Fruit fly (Drosophila melanogaster) whole organism, embryonic: Measurements from ENCODE around the gene Hsdl2.

Experiments used
- Adf1 ChIP-seq: fragments of 200-800 bp; sonication (Bioruptor generic); IDR thresholded peaks from 2 replicates; pipeline ENCODE4 v1.3.6; 2022; ENCODE audit warnings: missing biosample characterization, missing genetic modification characterization
- Atf6 ChIP-seq: fragments of 200-800 bp; sonication (Bioruptor generic); IDR thresholded peaks from 2 replicates; pipeline ENCODE4 v1.3.6; 2022; ENCODE audit warnings: missing biosample characterization, missing genetic modification characterization
- B-H1 ChIP-seq: fragments of 200-800 bp; sonication (Bioruptor generic); IDR thresholded peaks from 3 replicates; pipeline ENCODE4 v1.3.6; 2022; ENCODE audit warnings: missing biosample characterization, missing genetic modification characterization
- CG11723 ChIP-seq: fragments of 200-800 bp; sonication (Bioruptor generic); optimal IDR thresholded peaks from 2 replicates; lab custom pipeline; 2017; ENCODE audit warnings: missing biosample characterization, mild to moderate bottlenecking, missing genetic modification characterization
- CG12299 ChIP-seq: fragments of 200-800 bp; sonication (Bioruptor generic); optimal IDR thresholded peaks from 2 replicates; lab custom pipeline; 2018; ENCODE audit warnings: missing biosample characterization, mild to moderate bottlenecking, missing genetic modification characterization
- CG12391 ChIP-seq: fragments of 200-800 bp; sonication (Bioruptor generic); optimal IDR thresholded peaks from 3 replicates; lab custom pipeline; 2018; ENCODE audit warnings: missing biosample characterization, mild to moderate bottlenecking, missing genetic modification characterization, moderate library complexity
- CG13424 ChIP-seq: fragments of 200-800 bp; sonication (Bioruptor generic); optimal IDR thresholded peaks from 2 replicates; lab custom pipeline; 2019; ENCODE audit warnings: missing biosample characterization, mild to moderate bottlenecking, missing genetic modification characterization, moderate library complexity
- CG14710 ChIP-seq: fragments of 200-800 bp; sonication (Bioruptor generic); optimal IDR thresholded peaks from 3 replicates; lab custom pipeline; 2019; ENCODE audit warnings: missing biosample characterization, mild to moderate bottlenecking, missing genetic modification characterization, moderate library complexity
- CG15479 ChIP-seq: fragments of 200-800 bp; sonication (Bioruptor generic); optimal IDR thresholded peaks from 3 replicates; lab custom pipeline; 2019; ENCODE audit warnings: missing biosample characterization, mild to moderate bottlenecking, missing genetic modification characterization, moderate library complexity
- CG15514 ChIP-seq: fragments of 200-800 bp; sonication (Bioruptor generic); optimal IDR thresholded peaks from 3 replicates; lab custom pipeline; 2017; ENCODE audit warnings: missing biosample characterization, missing genetic modification characterization, mild to moderate bottlenecking, moderate library complexity, missing genetic modification reagents
- CG18619 ChIP-seq: fragments of 200-800 bp; sonication (Bioruptor generic); optimal IDR thresholded peaks from 3 replicates; lab custom pipeline; 2017; ENCODE audit warnings: missing biosample characterization, mild to moderate bottlenecking, missing genetic modification characterization
- CG34422 ChIP-seq: fragments of 200-800 bp; sonication (Bioruptor generic); IDR thresholded peaks from 3 replicates; pipeline ENCODE4 v1.3.6; 2022; ENCODE audit warnings: missing biosample characterization, missing genetic modification characterization
- CG3838 ChIP-seq: fragments of 200-800 bp; sonication (Bioruptor generic); optimal IDR thresholded peaks from 3 replicates; lab custom pipeline; 2016; ENCODE audit warnings: missing biosample characterization, missing genetic modification characterization
- CG4707 ChIP-seq: fragments of 200-800 bp; sonication (Bioruptor generic); optimal IDR thresholded peaks from 2 replicates; lab custom pipeline; 2018; ENCODE audit warnings: missing biosample characterization, mild to moderate bottlenecking, missing genetic modification characterization, moderate library complexity
- CG5180 ChIP-seq: fragments of 200-800 bp; sonication (Bioruptor generic); optimal IDR thresholded peaks from 3 replicates; lab custom pipeline; 2017; ENCODE audit warnings: missing biosample characterization, missing genetic modification characterization, mild to moderate bottlenecking, moderate library complexity, missing genetic modification reagents
- CG5953 ChIP-seq: fragments of 200-800 bp; sonication (Bioruptor generic); IDR thresholded peaks from 2 replicates; pipeline ENCODE4 v1.3.6; 2022; ENCODE audit warnings: missing biosample characterization, missing genetic modification characterization
- CG8281 ChIP-seq: fragments of 200-800 bp; sonication (Bioruptor generic); optimal IDR thresholded peaks from 2 replicates; lab custom pipeline; 2018; ENCODE audit warnings: missing biosample characterization, mild to moderate bottlenecking, missing genetic modification characterization, moderate library complexity
- CG9817 ChIP-seq: fragments of 200-800 bp; sonication (Bioruptor generic); optimal IDR thresholded peaks from 2 replicates; lab custom pipeline; 2018; ENCODE audit warnings: missing biosample characterization, mild to moderate bottlenecking, missing genetic modification characterization, moderate library complexity
- CoRest ChIP-seq: fragments of 200-800 bp; sonication (Bioruptor generic); optimal IDR thresholded peaks from 3 replicates; lab custom pipeline; 2018; ENCODE audit warnings: missing biosample characterization, mild to moderate bottlenecking, missing genetic modification characterization, moderate library complexity
- Ets65A ChIP-seq: fragments of 200-800 bp; sonication (Bioruptor generic); peaks from one replicate; lab custom pipeline; 2016; ENCODE audit warnings: missing biosample characterization, missing genetic modification characterization
- Hsf ChIP-seq: fragments of 200-800 bp; sonication (Bioruptor generic); optimal IDR thresholded peaks from 3 replicates; lab custom pipeline; 2016; ENCODE audit warnings: missing biosample characterization, missing genetic modification characterization
- MESR4 ChIP-seq: fragments of 200-800 bp; sonication (Bioruptor generic); optimal IDR thresholded peaks from 2 replicates; lab custom pipeline; 2018; ENCODE audit warnings: missing biosample characterization, mild to moderate bottlenecking, missing genetic modification characterization, moderate library complexity
- Med ChIP-seq: fragments of 200-800 bp; sonication (Bioruptor generic); peaks from one replicate; lab custom pipeline; 2016; ENCODE audit warnings: missing biosample characterization, missing genetic modification characterization, mild to moderate bottlenecking, inconsistent platforms, moderate library complexity
- Meics ChIP-seq: fragments of 200-800 bp; sonication (Bioruptor generic); optimal IDR thresholded peaks from 2 replicates; lab custom pipeline; 2017; ENCODE audit warnings: missing biosample characterization, mild to moderate bottlenecking, missing genetic modification characterization
- NC2α ChIP-seq: fragments of 200-800 bp; sonication (Bioruptor generic); optimal IDR thresholded peaks from 2 replicates; lab custom pipeline; 2016; ENCODE audit warnings: missing biosample characterization, missing genetic modification characterization
- Tbp ChIP-seq: fragments of >200 bp; optimal IDR thresholded peaks from 2 replicates; lab custom pipeline; 2018; ENCODE audit warnings: missing biosample characterization, missing genetic modification characterization
- Trl ChIP-seq, 3 experiments: fragments of >200 bp in 2 of 3; fragments of 200-800 bp in 1 of 3; sonication (Bioruptor generic) in 1 of 3; optimal IDR thresholded peaks; 2 replicates in 1 of 3; 3 replicates in 2 of 3; lab custom pipeline; 2016 to 2017; ENCODE audit warnings: missing biosample characterization in 1 of 3, missing genetic modification characterization in 1 of 3
- Vsx1 ChIP-seq: fragments of 200-800 bp; sonication (Bioruptor generic); optimal IDR thresholded peaks from 2 replicates; lab custom pipeline; 2017; ENCODE audit warnings: missing biosample characterization, mild to moderate bottlenecking, missing genetic modification characterization, missing genetic modification reagents
- amos ChIP-seq: fragments of 200-800 bp; sonication (Bioruptor generic); IDR thresholded peaks from 2 replicates; pipeline ENCODE4 v1.3.6; 2022; ENCODE audit warnings: missing biosample characterization, missing genetic modification characterization; ENCODE audit not compliant: partially characterized antibody
- cg ChIP-seq: fragments of 200-800 bp; sonication (Bioruptor generic); optimal IDR thresholded peaks from 3 replicates; lab custom pipeline; 2019; ENCODE audit warnings: missing biosample characterization, mild to moderate bottlenecking, missing genetic modification characterization, moderate library complexity
- chn ChIP-seq: fragments of 200-800 bp; sonication (Bioruptor generic); optimal IDR thresholded peaks from 2 replicates; lab custom pipeline; 2016; ENCODE audit warnings: missing biosample characterization, missing genetic modification characterization
- ci ChIP-seq: fragments of 200-800 bp; sonication (Bioruptor generic); IDR thresholded peaks from 3 replicates; pipeline ENCODE4 v1.3.6; 2022; ENCODE audit warnings: missing biosample characterization, missing genetic modification characterization
- crol ChIP-seq: fragments of 200-800 bp; sonication (Bioruptor generic); IDR thresholded peaks from 2 replicates; pipeline ENCODE4 v1.3.6; 2022; ENCODE audit warnings: missing biosample characterization, missing genetic modification characterization
- da ChIP-seq: fragments of 200-800 bp; sonication (Bioruptor generic); optimal IDR thresholded peaks from 2 replicates; lab custom pipeline; 2016; ENCODE audit warnings: missing biosample characterization, missing genetic modification characterization
- dysf ChIP-seq: fragments of 200-800 bp; sonication (Bioruptor generic); IDR thresholded peaks from 3 replicates; pipeline ENCODE4 v1.3.6; 2022; ENCODE audit warnings: missing biosample characterization, missing genetic modification characterization
- fru ChIP-seq: fragments of >200 bp; optimal IDR thresholded peaks from 2 replicates; lab custom pipeline; 2017
- fu2 ChIP-seq: fragments of 200-800 bp; sonication (Bioruptor generic); optimal IDR thresholded peaks from 2 replicates; lab custom pipeline; 2016; ENCODE audit warnings: missing biosample characterization, missing genetic modification characterization
- h ChIP-seq: fragments of >200 bp; optimal IDR thresholded peaks from 2 replicates; lab custom pipeline; 2017
- kay ChIP-seq: fragments of 200-800 bp; sonication (Bioruptor generic); optimal IDR thresholded peaks from 2 replicates; lab custom pipeline; 2016; ENCODE audit warnings: missing biosample characterization, missing genetic modification characterization
- lilli ChIP-seq: fragments of 200-800 bp; sonication (Bioruptor generic); optimal IDR thresholded peaks from 3 replicates; lab custom pipeline; 2016; ENCODE audit warnings: missing biosample characterization, missing genetic modification characterization
- mirr ChIP-seq: fragments of 200-800 bp; sonication (Bioruptor generic); optimal IDR thresholded peaks from 3 replicates; lab custom pipeline; 2018; ENCODE audit warnings: missing biosample characterization, mild to moderate bottlenecking, missing genetic modification characterization
- nerfin-2 ChIP-seq: fragments of 200-800 bp; sonication (Bioruptor generic); IDR thresholded peaks from 2 replicates; pipeline ENCODE4 v1.3.6; 2022; ENCODE audit warnings: missing biosample characterization, missing genetic modification characterization; ENCODE audit not compliant: partially characterized antibody
- onecut ChIP-seq: fragments of 200-800 bp; sonication (Bioruptor generic); IDR thresholded peaks from 2 replicates; pipeline ENCODE4 v1.3.6; 2022; ENCODE audit warnings: missing biosample characterization, missing genetic modification characterization
- pita ChIP-seq: fragments of 200-800 bp; sonication (Bioruptor generic); optimal IDR thresholded peaks from 2 replicates; lab custom pipeline; 2017; ENCODE audit warnings: missing biosample characterization, mild to moderate bottlenecking, missing genetic modification characterization
- sd ChIP-seq: fragments of 200-800 bp; sonication (Bioruptor generic); optimal IDR thresholded peaks from 3 replicates; lab custom pipeline; 2018; ENCODE audit warnings: missing biosample characterization, mild to moderate bottlenecking, missing genetic modification characterization, moderate library complexity
- sna ChIP-seq: fragments of 200-800 bp; sonication (Bioruptor generic); IDR thresholded peaks from 2 replicates; pipeline ENCODE4 v1.3.6; 2022; ENCODE audit warnings: missing biosample characterization, missing genetic modification characterization; ENCODE audit not compliant: partially characterized antibody
- sr ChIP-seq: fragments of 200-800 bp; sonication (Bioruptor generic); IDR thresholded peaks from 3 replicates; pipeline ENCODE4 v1.3.6; 2022; ENCODE audit warnings: missing biosample characterization, missing genetic modification characterization
- ssp ChIP-seq: fragments of 200-800 bp; sonication (Bioruptor generic); IDR thresholded peaks from 2 replicates; pipeline ENCODE4 v1.3.6; 2022; ENCODE audit warnings: missing biosample characterization, missing genetic modification characterization
- stc ChIP-seq: fragments of 200-800 bp; sonication (Bioruptor generic); IDR thresholded peaks from 2 replicates; pipeline ENCODE4 v1.3.6; 2022; ENCODE audit warnings: missing biosample characterization, missing genetic modification characterization
- sug ChIP-seq: fragments of 200-800 bp; optimal IDR thresholded peaks from 2 replicates; lab custom pipeline; 2019; ENCODE audit warnings: missing biosample characterization, mild to moderate bottlenecking, missing genetic modification characterization, moderate library complexity
- z ChIP-seq: fragments of 200-800 bp; sonication (Bioruptor generic); IDR thresholded peaks from 3 replicates; pipeline ENCODE4 v1.3.6; 2022; ENCODE audit warnings: missing biosample characterization, missing genetic modification characterization

Gene Hsdl2

DNA sequence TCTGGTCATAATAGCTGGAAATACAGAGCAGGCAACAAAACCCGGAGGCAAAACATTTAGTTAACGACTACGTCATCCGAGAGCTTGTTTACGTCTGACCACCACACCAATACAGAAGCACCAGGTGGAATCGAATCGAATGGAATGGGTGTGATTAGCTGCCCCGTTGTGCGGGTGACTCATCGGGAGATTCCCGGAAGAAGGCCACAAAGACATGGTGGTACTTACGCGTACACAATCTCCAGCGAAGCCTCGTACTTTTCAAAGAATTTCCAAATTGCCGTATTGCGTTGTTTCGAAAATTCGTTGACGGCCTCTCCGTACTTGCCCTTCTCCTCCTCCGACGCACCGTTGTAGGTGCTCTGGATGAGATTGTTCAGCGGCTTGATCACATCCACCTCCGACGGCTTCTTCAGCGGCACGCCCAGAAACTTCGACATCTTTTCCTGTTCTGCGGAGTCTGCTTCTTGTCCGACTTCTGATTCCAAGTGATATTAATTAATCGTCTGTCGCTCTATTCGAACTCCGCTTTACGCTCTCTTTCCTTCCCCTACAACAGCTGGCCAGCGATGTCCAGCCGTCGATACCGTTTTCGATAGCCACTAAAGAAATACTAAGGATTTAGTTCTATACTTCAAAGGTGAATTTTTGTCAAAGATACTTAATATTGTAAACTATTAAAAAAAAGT lies 22.4 kb downstream of the Hsdl2 start, which contains the start of gene ALiX:
Gene ALiX (minus strand): TSS at position 571 of the 689 bp plus-strand sequence.
- peak in 1 of 2 experiments; percentile 48 for TF ChIP-seq Trl (optimal IDR thresholded peaks at IDR 0.05; lab: Kevin White, UChicago)
- no peak for TF ChIP-seq Trl (GFP tag; optimal IDR thresholded peaks at IDR 0.05; lab: Kevin White, UChicago)
- peak; percentile 78 for TF ChIP-seq crol (GFP tag; lab: Robert Waterston, UW)
- TF ChIP-seq sug = peak; percentile 10
- no peak for TF ChIP-seq Adf1 (GFP tag; lab: Robert Waterston, UW)
- TF ChIP-seq Vsx1 = peak; percentile 42
- TF ChIP-seq amos (GFP tag; lab: Robert Waterston, UW) = no peak
- 0 out of 2 replicates have a peak, but pooled peaks have one; percentile 15 for TF ChIP-seq Atf6 (GFP tag; lab: Robert Waterston, UW)
- peak; percentile 26 for TF ChIP-seq CG12391 (tag; lab: Kevin White, UChicago)
- TF ChIP-seq Tbp (GFP tag; lab: Kevin White, UChicago) = no peak
- peak; percentile 47 for TF ChIP-seq cg (GFP tag; lab: Kevin White, UChicago)
- no peak for TF ChIP-seq CG15479 (GFP tag; lab: Kevin White, UChicago)
- no peak for TF ChIP-seq CG11723
- TF ChIP-seq CG5953 (GFP tag; lab: Robert Waterston, UW) = peak; percentile 31; the same call in 1 of the 2 replicates
- TF ChIP-seq chn (GFP tag; lab: Kevin White, UChicago) = no peak
- TF ChIP-seq h (lab: Kevin White, UChicago) = no peak
- 0 out of 3 replicates have a peak, but pooled peaks have one; percentile 28 for TF ChIP-seq CG34422 (GFP tag; lab: Robert Waterston, UW)
- 0 out of 2 replicates have a peak, but pooled peaks have one; percentile 20 for TF ChIP-seq stc (GFP tag; lab: Robert Waterston, UW)
- peak; percentile 53 for TF ChIP-seq Med
- TF ChIP-seq Meics (GFP tag; lab: Kevin White, UChicago) = no peak
- TF ChIP-seq onecut (GFP tag; lab: Robert Waterston, UW) = no peak
- no peak for TF ChIP-seq fru (lab: Kevin White, UChicago)
- TF ChIP-seq CG13424 = no peak
- no peak for TF ChIP-seq Ets65A (GFP tag; lab: Kevin White, UChicago)
- TF ChIP-seq sna (GFP tag; lab: Robert Waterston, UW) = 0 out of 2 replicates have a peak, but pooled peaks have one; percentile 27
- peak; percentile 1 for TF ChIP-seq CoRest
- peak; percentile 23 for TF ChIP-seq MESR4 (GFP tag; lab: Kevin White, UChicago)
- TF ChIP-seq lilli (GFP tag; lab: Kevin White, UChicago) = peak; percentile 2
- peak; percentile 8 for TF ChIP-seq CG12299 (tag; lab: Kevin White, UChicago)
- no peak for TF ChIP-seq pita (GFP tag; lab: Kevin White, UChicago)
- no peak for TF ChIP-seq B-H1
- TF ChIP-seq ssp (GFP tag; lab: Robert Waterston, UW) = no peak
- TF ChIP-seq kay (GFP tag; lab: Kevin White, UChicago) = peak; percentile 67
- TF ChIP-seq ci (GFP tag; lab: Robert Waterston, UW) = 0 out of 3 replicates have a peak, but pooled peaks have one; percentile 51
- TF ChIP-seq fu2 = no peak

DNA sequence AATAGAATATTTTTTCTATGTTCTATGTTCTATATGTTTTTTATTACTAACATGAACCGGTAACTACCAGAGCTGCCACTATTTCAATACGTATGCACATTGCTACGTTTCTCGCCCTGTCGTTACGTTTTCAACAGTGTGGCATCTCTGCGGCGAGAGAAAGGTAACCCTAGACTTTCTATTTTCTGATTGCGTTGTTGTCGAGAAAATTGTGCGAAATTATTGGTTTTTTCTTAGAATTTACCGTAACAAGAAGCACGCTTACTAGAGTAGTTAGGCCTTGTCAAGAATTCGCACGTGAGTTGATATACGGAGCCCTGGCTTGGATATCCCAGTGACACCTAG lies 22.9 kb downstream of the Hsdl2 start, which contains the start of gene btz:
Gene btz (plus strand): TSS at position 133 of the 345 bp plus-strand sequence.
- TF ChIP-seq CG14710 (tag; lab: Kevin White, UChicago) (peak; percentile 49), Hsf (GFP tag; lab: Kevin White, UChicago) (no peak), CG5180 (no peak), sr (GFP tag; lab: Robert Waterston, UW) (no peak), CG3838 (GFP tag; lab: Kevin White, UChicago) (no peak), CG4707 (GFP tag; lab: Kevin White, UChicago) (no peak), CG18619 (no peak), z (GFP tag; lab: Robert Waterston, UW) (no peak), mirr (no peak), da (no peak), nerfin-2 (GFP tag; lab: Robert Waterston, UW) (no peak), NC2α (GFP tag; lab: Kevin White, UChicago) (no peak), CG9817 (tag; lab: Kevin White, UChicago) (no peak), CG8281 (tag; lab: Kevin White, UChicago) (no peak), CG15514 (peak; percentile 82), dysf (no peak), sd (tag; lab: Kevin White, UChicago) (no peak)
